Worm (Caenorhabditis elegans): ENCODE results near the gene R10D12.1.
A peak's percentile ranks its signal among the peaks of the same experiment; 100 is the strongest.

R10D12.1 gene

DNA sequence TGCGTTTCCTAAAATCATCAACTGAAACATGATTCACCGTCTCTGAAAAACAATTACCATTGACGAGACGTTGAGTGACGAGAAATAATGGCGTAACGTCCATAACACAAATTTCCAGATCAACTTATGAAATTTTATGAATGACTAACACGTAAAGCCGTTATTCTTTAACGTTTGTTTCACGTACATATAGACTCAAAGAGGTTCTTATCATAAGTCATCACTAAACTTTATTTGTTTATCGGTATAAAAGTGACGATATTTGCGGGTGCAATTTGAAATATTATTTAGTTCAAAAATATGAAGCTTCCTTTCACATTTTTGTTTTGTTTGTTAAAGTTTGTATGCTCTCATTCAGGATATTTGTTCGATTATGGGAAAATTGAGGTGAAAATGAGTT, 35.2 kb downstream of the R10D12.1 start, which contains the start of gene oac-3:
Gene oac-3, plus strand, starts transcription at position 301 of the 400 bp plus-strand sequence.
- TF ChIP-seq lin-35 (GFP tag; optimal IDR thresholded peaks at IDR 0.05) (no peak), mes-4 (tag; optimal IDR thresholded peaks at IDR 0.05) (no peak)

DNA sequence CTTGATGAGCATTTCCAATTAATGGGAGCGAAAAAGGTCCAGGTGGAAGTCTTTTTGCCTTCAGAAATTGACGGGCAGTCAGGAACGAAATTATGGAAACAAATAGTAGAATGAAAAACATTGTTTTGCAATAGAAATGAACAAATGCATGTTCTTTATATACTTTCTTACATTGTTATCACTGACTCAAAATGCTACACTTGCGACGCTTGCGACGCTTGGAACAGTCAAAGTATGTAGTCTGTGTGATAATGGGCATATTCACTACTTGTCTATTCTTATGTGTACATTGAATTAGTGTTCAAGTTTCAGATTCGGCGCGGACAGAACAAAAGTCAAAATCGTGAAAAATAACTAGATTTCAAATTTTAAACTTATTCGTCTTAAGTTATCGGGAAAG, 36.1 kb downstream of the R10D12.1 start, which contains the start of gene cyp-35C1:
Gene cyp-35C1, minus strand, starts transcription at position 132 of the 400 bp plus-strand sequence.
- TF ChIP-seq ztf-25 (GFP tag; IDR thresholded peaks at IDR 0.05) (no peak), nhr-80 (tag; optimal IDR thresholded peaks at IDR 0.05) (peak; percentile 24), ztf-18 (tag; optimal IDR thresholded peaks at IDR 0.05) (no peak)

DNA sequence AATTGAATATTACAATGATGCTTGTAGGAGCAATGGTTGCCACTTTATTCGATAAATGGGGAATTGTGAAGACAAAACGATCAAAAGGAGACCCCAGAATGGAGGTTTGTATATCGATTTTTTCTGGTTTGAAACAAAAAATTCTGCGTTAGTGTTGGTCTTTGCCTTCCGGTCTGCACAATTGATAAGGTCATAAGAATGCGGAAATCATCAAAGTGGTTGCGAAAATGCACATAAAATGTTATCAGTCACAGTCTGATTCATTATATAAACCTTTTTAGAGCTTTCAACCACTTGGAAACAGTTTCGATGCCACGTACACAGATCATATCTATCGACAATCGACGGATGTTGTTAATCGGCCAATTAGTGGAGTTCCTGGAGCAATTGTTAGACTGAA, 40.9 kb downstream of the R10D12.1 start:
- TF ChIP-seq dox-1 (GFP tag; IDR thresholded peaks at IDR 0.05) (peak; percentile 67), cebp-1 (GFP tag; IDR thresholded peaks at IDR 0.05) (no peak), cebp-1 (tag; optimal IDR thresholded peaks at IDR 0.05) (peak; percentile 1), nhr-80 (tag; optimal IDR thresholded peaks at IDR 0.05) (peak; percentile 86), bed-2 (GFP tag; IDR thresholded peaks at IDR 0.05) (no peak), nfya-2 (GFP tag; IDR thresholded peaks at IDR 0.05) (no peak)

DNA sequence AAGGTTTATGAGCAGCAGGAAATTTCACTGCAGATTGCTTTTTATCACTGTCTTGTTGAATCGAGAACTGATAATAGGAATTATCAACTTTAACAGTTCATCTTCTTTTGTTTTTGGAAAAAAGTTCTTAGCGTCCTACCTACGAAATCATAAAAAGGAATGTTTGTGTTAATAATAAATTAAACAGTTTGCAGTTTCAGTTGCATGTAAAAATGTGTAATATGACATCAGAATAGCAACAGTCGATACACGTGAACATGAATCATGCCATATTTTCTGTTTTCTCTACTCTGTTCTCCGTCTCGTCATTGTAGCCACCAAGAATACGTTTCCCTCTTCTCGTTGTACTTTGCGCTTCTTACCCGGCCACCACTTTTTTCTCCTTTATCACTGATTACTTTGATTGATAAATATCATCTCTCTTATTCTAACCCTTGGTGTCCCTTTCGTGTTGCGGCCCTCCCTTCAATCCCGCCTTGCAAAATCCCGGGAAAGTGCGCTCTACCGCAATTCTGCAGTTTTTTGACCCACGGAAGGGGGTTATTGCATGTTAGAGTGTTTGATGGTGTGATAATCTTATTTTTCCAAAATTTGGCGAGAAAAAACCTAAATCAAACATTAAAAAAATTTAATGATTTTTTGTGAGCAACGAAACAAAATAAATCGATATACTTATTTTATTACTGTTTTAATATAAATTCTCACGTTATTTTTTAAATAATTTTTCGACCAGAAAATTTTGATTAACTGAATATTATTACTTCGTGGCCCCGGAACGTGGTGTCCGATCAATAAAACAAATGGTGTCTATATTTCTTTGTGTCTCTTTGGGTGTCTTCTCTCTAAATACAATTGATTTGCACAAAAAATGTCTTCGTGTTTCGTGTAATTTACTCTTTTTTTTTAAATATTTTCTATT, 41.7 kb downstream of the R10D12.1 start, which contains the start of gene sptl-3:
Gene sptl-3, plus strand, starts transcription at position 869 of the 919 bp plus-strand sequence.
- no peak for TF ChIP-seq lag-1 (GFP tag; IDR thresholded peaks at IDR 0.05)
- TF ChIP-seq lsl-1 (GFP tag; optimal IDR thresholded peaks at IDR 0.05) = no peak
- no peak for TF ChIP-seq attf-6 (GFP tag; IDR thresholded peaks at IDR 0.05)
- TF ChIP-seq F55B11.4 (tag; optimal IDR thresholded peaks at IDR 0.05; ENCODE audit: borderline replicate concordance, insufficient read depth) = no peak
- TF ChIP-seq lin-40 (tag; optimal IDR thresholded peaks at IDR 0.05) = peak; percentile 47
- TF ChIP-seq Y53G8AR.9 (GFP tag; conservative IDR thresholded peaks at IDR 0.05) = no peak
- TF ChIP-seq mcd-1 (GFP tag; IDR thresholded peaks at IDR 0.05) = peak; percentile 53
- TF ChIP-seq madf-3 (GFP tag; IDR thresholded peaks at IDR 0.05) = no peak
- TF ChIP-seq cebp-2 (GFP tag; IDR thresholded peaks at IDR 0.05) = no peak
- no peak for TF ChIP-seq gei-17 (GFP tag; optimal IDR thresholded peaks at IDR 0.05)
- no peak for TF ChIP-seq hsf-1 (GFP tag; IDR thresholded peaks at IDR 0.05)
- TF ChIP-seq nfya-1 (tag; optimal IDR thresholded peaks at IDR 0.05; ENCODE audit: borderline replicate concordance, insufficient read depth) = no peak
- TF ChIP-seq unc-62 (GFP tag; optimal IDR thresholded peaks at IDR 0.05) = no peak
- TF ChIP-seq ceh-79 (tag; optimal IDR thresholded peaks at IDR 0.05) = no peak
- TF ChIP-seq snpc-4 (GFP tag; optimal IDR thresholded peaks at IDR 0.05) = no peak
- TF ChIP-seq snpc-4 (tag; optimal IDR thresholded peaks at IDR 0.05) = no peak
- no peak for TF ChIP-seq cebp-1 (GFP tag; IDR thresholded peaks at IDR 0.05)
- TF ChIP-seq cebp-1 (tag; optimal IDR thresholded peaks at IDR 0.05) = no peak
- no peak for TF ChIP-seq dpl-1 (GFP tag; optimal IDR thresholded peaks at IDR 0.05)
- TF ChIP-seq snpc-1.1 (tag; optimal IDR thresholded peaks at IDR 0.05; ENCODE audit: insufficient read depth) = no peak
- no peak for TF ChIP-seq zim-3 (tag; optimal IDR thresholded peaks at IDR 0.05)
- TF ChIP-seq attf-5 (GFP tag; optimal IDR thresholded peaks at IDR 0.05) = peak; percentile 1
- no peak for TF ChIP-seq xnd-1 (tag; optimal IDR thresholded peaks at IDR 0.05)
- TF ChIP-seq attf-3 (GFP tag; conservative IDR thresholded peaks at IDR 0.05) = no peak
- no peak for TF ChIP-seq rpc-1 (optimal IDR thresholded peaks at IDR 0.05)
- no peak for TF ChIP-seq rpc-1 (tag; optimal IDR thresholded peaks at IDR 0.05)
- peak; percentile 40 for TF ChIP-seq ztf-26 (tag; optimal IDR thresholded peaks at IDR 0.05)
- no peak for TF ChIP-seq mes-4 (tag; optimal IDR thresholded peaks at IDR 0.05)
- TF ChIP-seq F57C9.4 (tag; optimal IDR thresholded peaks at IDR 0.05) = no peak
- no peak for TF ChIP-seq ceh-91 (GFP tag; IDR thresholded peaks at IDR 0.05)
- TF ChIP-seq mel-28 (tag; optimal IDR thresholded peaks at IDR 0.05; ENCODE audit: borderline replicate concordance) = no peak
- no peak for TF ChIP-seq ekl-4 (GFP tag; IDR thresholded peaks at IDR 0.05)
- TF ChIP-seq bed-1 (GFP tag; IDR thresholded peaks at IDR 0.05) = no peak
- TF ChIP-seq bed-2 (GFP tag; IDR thresholded peaks at IDR 0.05) = no peak
- no peak for TF ChIP-seq egrh-3 (GFP tag; IDR thresholded peaks at IDR 0.05)
- TF ChIP-seq aptf-3 (GFP tag; IDR thresholded peaks at IDR 0.05) = no peak
